Worm (Caenorhabditis elegans) whole organism, early embryonic: Measurements from ENCODE around the gene C01G10.4.

ENCODE experiments used
- B0310.2 ChIP-seq: sonication (generic microtip); optimal IDR thresholded peaks from 2 replicates; lab custom pipeline; 2016; ENCODE audit warnings: mild to moderate bottlenecking, missing genetic modification characterization, missing compliant biosample characterization
- F13C5.2 ChIP-seq: sonication (generic microtip); optimal IDR thresholded peaks from 2 replicates; lab custom pipeline; 2017; ENCODE audit warnings: mild to moderate bottlenecking, missing genetic modification characterization, inconsistent platforms, missing compliant biosample characterization
- aly-1 ChIP-seq: sonication (generic microtip); optimal IDR thresholded peaks from 2 replicates; lab custom pipeline; 2016; ENCODE audit warnings: missing genetic modification characterization, missing compliant biosample characterization
- ama-1 ChIP-seq: fragments of 150-350 bp; optimal IDR thresholded peaks from 2 replicates; lab custom pipeline; 2014
- ceh-13 ChIP-seq: fragments of 200-800 bp; sonication (Bioruptor generic); optimal IDR thresholded peaks from 2 replicates; lab custom pipeline; 2018; ENCODE audit warnings: mild to moderate bottlenecking, missing genetic modification characterization, missing compliant biosample characterization
- ceh-36 ChIP-seq: sonication (generic microtip); optimal IDR thresholded peaks from 2 replicates; lab custom pipeline; 2016; ENCODE audit warnings: missing genetic modification characterization, inconsistent platforms, missing compliant biosample characterization
- ets-7 ChIP-seq: sonication (generic microtip); optimal IDR thresholded peaks from 2 replicates; lab custom pipeline; 2016; ENCODE audit warnings: missing genotype, missing genetic modification characterization, missing compliant biosample characterization
- flt-1 ChIP-seq: fragments of 200-800 bp; sonication (Bioruptor generic); IDR thresholded peaks from 2 replicates; pipeline ENCODE4 v1.3.6; 2022; ENCODE audit warnings: missing genetic modification characterization, missing compliant biosample characterization
- hmbx-1 ChIP-seq: sonication (generic microtip); optimal IDR thresholded peaks from 2 replicates; lab custom pipeline; 2016; ENCODE audit warnings: mild to moderate bottlenecking, missing genetic modification characterization, missing compliant biosample characterization
- hmg-4 ChIP-seq: fragments of 200-800 bp; sonication (Bioruptor generic); optimal IDR thresholded peaks from 2 replicates; lab custom pipeline; 2018; ENCODE audit warnings: mild to moderate bottlenecking, missing genetic modification characterization, missing compliant biosample characterization
- hnd-1 ChIP-seq: sonication (generic microtip); optimal IDR thresholded peaks from 2 replicates; lab custom pipeline; 2016; ENCODE audit warnings: missing genetic modification characterization, missing compliant biosample characterization
- pes-1 ChIP-seq: fragments of 200-800 bp; sonication (Bioruptor generic); IDR thresholded peaks from 2 replicates; pipeline ENCODE4 v1.3.6; 2022; ENCODE audit warnings: missing genetic modification reagents, missing genetic modification characterization, missing compliant biosample characterization
- scrt-1 ChIP-seq: fragments of 200-800 bp; sonication (Bioruptor generic); IDR thresholded peaks from 2 replicates; pipeline ENCODE4 v1.3.6; 2022; ENCODE audit warnings: missing genetic modification characterization, missing compliant biosample characterization
- sea-1 ChIP-seq: fragments of 200-800 bp; sonication (Bioruptor generic); conservative IDR thresholded peaks from 2 replicates; pipeline ENCODE4 v1.3.6; 2022; ENCODE audit warnings: missing genetic modification characterization, missing compliant biosample characterization
- tbx-11 ChIP-seq: fragments of 200-800 bp; sonication (Bioruptor generic); IDR thresholded peaks from 2 replicates; pipeline ENCODE4 v1.3.6; 2022; ENCODE audit warnings: missing genetic modification characterization, missing compliant biosample characterization
- tbx-37 ChIP-seq: fragments of 200-800 bp; sonication (Bioruptor generic); conservative IDR thresholded peaks from 2 replicates; pipeline ENCODE4 v1.3.6; 2022; ENCODE audit warnings: missing genetic modification reagents, missing genetic modification characterization, missing compliant biosample characterization
- tra-4 ChIP-seq: sonication (generic microtip); optimal IDR thresholded peaks from 2 replicates; lab custom pipeline; 2017; ENCODE audit warnings: missing genetic modification characterization, missing compliant biosample characterization

Gene C01G10.4

ce11 chrV:15089438-15089837 is at the start of gene C01G10.4, which contains the start of gene C01G10.5:
Gene C01G10.4 (plus strand): TSS chrV:15089740.
Gene C01G10.5 (minus strand): TSS chrV:15089538.
- TF ChIP-seq ceh-13 (GFP tag; lab: Kevin White, UChicago) (no peak), hnd-1 (tag; lab: Kevin White, UChicago) (no peak), ets-7 (tag; lab: Kevin White, UChicago) (no peak), hmg-4 (GFP tag; lab: Kevin White, UChicago) (no peak)

DNA sequence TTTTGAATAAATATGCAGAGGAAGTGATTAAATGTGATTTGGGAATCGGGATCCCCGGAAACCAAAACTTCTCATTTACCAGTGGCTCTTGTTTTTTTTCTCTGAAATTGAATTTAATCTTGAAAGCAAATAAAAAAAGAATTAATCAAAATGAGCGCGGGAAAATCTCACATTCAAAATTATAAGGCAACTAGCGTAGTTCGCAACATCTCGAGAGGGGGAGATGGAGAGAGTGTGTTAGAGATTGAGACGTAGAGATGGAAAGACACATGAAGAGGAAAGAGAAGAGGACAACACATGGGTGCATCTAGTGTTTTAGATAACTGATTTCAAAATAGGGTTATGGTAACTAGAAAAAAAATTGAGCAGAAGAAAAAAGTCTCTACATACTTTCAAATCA is 41.4 kb upstream of the C01G10.4 start, which contains the start of gene sdc-3:
TSS of gene sdc-3 (minus strand) at position 101 of the 400 bp plus-strand sequence.
- TF ChIP-seq sea-1 (GFP tag; lab: Robert Waterston, UW) (no peak), aly-1 (tag; lab: Kevin White, UChicago) (no peak), scrt-1 (GFP tag; lab: Robert Waterston, UW) (no peak), hmg-4 (GFP tag; lab: Kevin White, UChicago) (no peak), hmbx-1 (tag; lab: Kevin White, UChicago) (no peak), hnd-1 (tag; lab: Kevin White, UChicago) (no peak)

DNA sequence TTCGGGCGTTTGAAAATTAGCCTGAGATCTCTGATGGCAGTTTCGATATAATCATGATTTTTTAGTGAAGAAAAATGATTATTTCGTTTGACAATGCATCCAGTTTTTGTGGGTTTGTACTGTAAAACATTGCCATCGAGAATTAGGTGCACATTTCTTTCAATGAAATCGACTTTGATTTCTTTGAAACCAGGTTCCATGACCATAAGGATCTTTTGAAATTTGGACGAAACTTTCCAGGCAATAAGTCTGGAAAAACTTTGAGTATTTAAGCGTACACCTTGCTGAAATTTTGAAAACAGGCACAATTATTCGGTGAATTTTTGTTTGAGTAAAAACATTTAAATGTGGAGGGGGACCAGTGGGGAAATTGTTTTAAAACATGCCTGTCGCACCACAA is 37.8 kb upstream of the C01G10.4 start:
- TF ChIP-seq hmbx-1 (tag; lab: Kevin White, UChicago), result no peak
- no peak for TF ChIP-seq B0310.2 (tag; lab: Kevin White, UChicago)

DNA sequence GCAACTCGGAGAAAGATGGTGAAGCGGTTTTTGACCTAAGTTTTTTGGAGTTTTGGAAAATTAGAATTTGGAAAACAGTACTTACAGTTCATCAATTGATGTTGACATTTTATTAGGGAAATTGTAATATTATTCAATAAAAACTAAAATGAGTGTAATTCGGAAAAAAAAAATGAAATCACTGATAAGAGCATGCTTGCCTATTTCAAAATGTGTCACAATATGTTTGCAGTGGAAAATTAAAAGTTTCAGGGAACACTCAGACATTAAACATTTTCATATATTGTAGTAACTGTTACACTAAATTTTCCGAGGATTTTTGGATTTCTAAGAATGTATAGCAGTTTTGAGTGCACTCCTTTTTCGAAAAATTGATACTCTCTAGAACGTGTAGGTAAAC is 37.2 kb upstream of the C01G10.4 start, which contains the start of the genes fbxa-82 and C25D7.5:
TSS of gene fbxa-82 (minus strand) at position 163 of the 400 bp plus-strand sequence.
TSS of gene C25D7.5 (plus strand) at position 283 of the 400 bp plus-strand sequence.
- TF ChIP-seq sea-1 (GFP tag; lab: Robert Waterston, UW) (no peak), ets-7 (tag; lab: Kevin White, UChicago) (no peak), tra-4 (tag; lab: Kevin White, UChicago) (no peak), hmg-4 (GFP tag; lab: Kevin White, UChicago) (no peak), F13C5.2 (tag; lab: Kevin White, UChicago) (no peak), B0310.2 (tag; lab: Kevin White, UChicago) (no peak), tbx-37 (GFP tag; lab: Robert Waterston, UW) (no peak), scrt-1 (GFP tag; lab: Robert Waterston, UW) (no peak), flt-1 (no peak), ceh-13 (GFP tag; lab: Kevin White, UChicago) (no peak), aly-1 (tag; lab: Kevin White, UChicago) (no peak), pes-1 (GFP tag; lab: Robert Waterston, UW) (no peak), hnd-1 (tag; lab: Kevin White, UChicago) (no peak)

DNA sequence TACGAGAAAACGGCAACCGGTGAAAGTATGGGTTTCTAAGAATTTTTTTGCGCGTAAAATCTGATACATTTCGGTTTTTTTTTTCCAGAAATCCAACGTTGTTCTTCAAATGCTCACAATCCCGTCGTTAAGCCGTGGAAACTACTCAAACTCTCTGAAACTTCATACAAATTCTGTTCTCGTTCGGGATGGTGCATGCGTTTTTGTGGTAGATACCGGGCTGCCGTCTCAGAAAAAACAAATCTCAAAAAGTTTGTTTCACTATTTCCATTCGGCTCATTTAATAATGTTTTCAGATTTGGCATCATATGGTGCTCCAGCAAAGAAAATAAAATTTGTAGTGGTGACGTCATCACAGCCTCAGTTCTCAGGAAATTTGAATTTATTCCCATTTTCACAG is 34.8 kb upstream of the C01G10.4 start:
- no peak for TF ChIP-seq sea-1 (GFP tag; lab: Robert Waterston, UW)
- no peak for TF ChIP-seq hmbx-1 (tag; lab: Kevin White, UChicago)
- no peak for TF ChIP-seq tbx-11 (GFP tag; lab: Robert Waterston, UW)
- TF ChIP-seq tra-4 (tag; lab: Kevin White, UChicago), result no peak
- no peak for TF ChIP-seq scrt-1 (GFP tag; lab: Robert Waterston, UW)
- TF ChIP-seq hmg-4 (GFP tag; lab: Kevin White, UChicago), result no peak
- TF ChIP-seq ceh-13 (GFP tag; lab: Kevin White, UChicago), result no peak

DNA sequence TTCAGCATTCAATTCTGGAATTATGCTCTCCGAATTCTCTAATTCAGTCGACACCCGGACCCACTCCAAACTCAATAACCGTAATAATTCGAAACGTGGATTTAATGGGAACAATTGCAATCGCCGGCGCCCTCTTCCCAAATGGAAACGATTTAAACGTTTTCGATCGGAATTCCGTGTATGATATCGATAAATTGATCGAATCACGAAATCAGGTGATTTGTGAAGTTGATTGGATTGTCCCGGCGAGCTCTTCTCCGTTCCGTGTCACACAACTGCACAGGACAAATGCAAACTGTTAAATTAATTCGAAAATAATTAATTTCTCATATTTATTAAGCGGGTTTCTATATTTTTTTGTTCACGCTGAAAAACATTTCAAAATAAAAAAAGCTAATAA is 33.7 kb upstream of the C01G10.4 start, which contains the start of gene C25D7.16:
TSS of gene C25D7.16 (plus strand) at position 301 of the 400 bp plus-strand sequence.
- no peak for TF ChIP-seq flt-1
- TF ChIP-seq F13C5.2 (tag; lab: Kevin White, UChicago), result no peak
- TF ChIP-seq ceh-36 (tag; lab: Kevin White, UChicago), result no peak
- no peak for TF ChIP-seq hmg-4 (GFP tag; lab: Kevin White, UChicago)
- no peak for TF ChIP-seq scrt-1 (GFP tag; lab: Robert Waterston, UW)
- no peak for TF ChIP-seq B0310.2 (tag; lab: Kevin White, UChicago)
- TF ChIP-seq tbx-37 (GFP tag; lab: Robert Waterston, UW), result no peak
- no peak for TF ChIP-seq aly-1 (tag; lab: Kevin White, UChicago)
- TF ChIP-seq ets-7 (tag; lab: Kevin White, UChicago), result no peak
- no peak for TF ChIP-seq tra-4 (tag; lab: Kevin White, UChicago)
- no peak for TF ChIP-seq tbx-11 (GFP tag; lab: Robert Waterston, UW)
- no peak for TF ChIP-seq sea-1 (GFP tag; lab: Robert Waterston, UW)
- no peak for TF ChIP-seq hmbx-1 (tag; lab: Kevin White, UChicago)
- no peak for TF ChIP-seq ama-1 (lab: Kevin White, UChicago)
- no peak for TF ChIP-seq ceh-13 (GFP tag; lab: Kevin White, UChicago)
- TF ChIP-seq hnd-1 (tag; lab: Kevin White, UChicago), result no peak
- TF ChIP-seq pes-1 (GFP tag; lab: Robert Waterston, UW), result no peak

DNA sequence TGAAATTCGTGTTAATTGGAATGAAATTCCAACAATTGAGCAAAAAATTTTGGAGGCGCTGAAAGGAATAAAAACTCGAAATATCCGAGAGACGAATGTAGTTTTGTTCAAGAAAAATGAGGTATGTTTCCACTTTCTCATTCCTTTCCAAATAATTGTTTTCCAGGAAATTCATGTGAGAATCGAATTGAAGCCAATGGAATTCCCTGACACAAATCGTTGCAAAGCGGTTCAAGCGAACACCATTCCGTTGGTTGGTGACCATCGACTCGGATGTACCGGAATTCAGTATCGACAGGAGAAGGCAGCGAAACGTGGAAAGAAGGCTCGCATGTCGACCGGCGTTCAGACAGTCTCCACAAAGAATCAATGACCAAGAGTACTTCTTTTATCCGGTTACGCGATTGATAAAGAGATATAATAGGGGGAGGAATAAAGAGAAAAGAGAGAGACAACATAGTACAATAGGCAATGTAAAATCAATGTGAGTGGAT is 33.1 kb upstream of the C01G10.4 start:
- TF ChIP-seq tbx-11 (GFP tag; lab: Robert Waterston, UW), result no peak
- TF ChIP-seq tbx-37 (GFP tag; lab: Robert Waterston, UW), result no peak
- TF ChIP-seq sea-1 (GFP tag; lab: Robert Waterston, UW), result no peak; the same call in 1 of the 2 replicates
- no peak for TF ChIP-seq tra-4 (tag; lab: Kevin White, UChicago)
- TF ChIP-seq hmg-4 (GFP tag; lab: Kevin White, UChicago), result no peak
- no peak for TF ChIP-seq scrt-1 (GFP tag; lab: Robert Waterston, UW)
- TF ChIP-seq flt-1, result no peak
- TF ChIP-seq B0310.2 (tag; lab: Kevin White, UChicago), result no peak
- no peak for TF ChIP-seq pes-1 (GFP tag; lab: Robert Waterston, UW)
- TF ChIP-seq hmbx-1 (tag; lab: Kevin White, UChicago), result no peak
- no peak for TF ChIP-seq ceh-36 (tag; lab: Kevin White, UChicago)
- no peak for TF ChIP-seq hnd-1 (tag; lab: Kevin White, UChicago)
- no peak for TF ChIP-seq aly-1 (tag; lab: Kevin White, UChicago)
- TF ChIP-seq ama-1 (lab: Kevin White, UChicago), result no peak
- TF ChIP-seq ets-7 (tag; lab: Kevin White, UChicago), result no peak
- no peak for TF ChIP-seq F13C5.2 (tag; lab: Kevin White, UChicago)
- no peak for TF ChIP-seq ceh-13 (GFP tag; lab: Kevin White, UChicago)
